Fruit fly (Drosophila melanogaster) whole organism, embryonic: ENCODE data around the gene CG15143.

Experiments
- Atf6 ChIP-seq: fragments of 200-800 bp; sonication (Bioruptor generic); IDR thresholded peaks from 2 replicates; pipeline ENCODE4 v1.3.6; 2022; ENCODE audit warnings: missing biosample characterization, missing genetic modification characterization
- BtbVII ChIP-seq: fragments of 200-800 bp; sonication (Bioruptor generic); optimal IDR thresholded peaks from 3 replicates; lab custom pipeline; 2017; ENCODE audit warnings: missing biosample characterization, mild to moderate bottlenecking, missing genetic modification characterization
- CG1024 ChIP-seq: fragments of 200-800 bp; sonication (Bioruptor generic); IDR thresholded peaks from 2 replicates; pipeline ENCODE4 v1.3.6; 2022; ENCODE audit warnings: missing biosample characterization, missing genetic modification characterization
- CG10462 ChIP-seq: fragments of 200-800 bp; sonication (Bioruptor generic); optimal IDR thresholded peaks from 2 replicates; lab custom pipeline; 2016; ENCODE audit warnings: missing biosample characterization, missing genetic modification characterization
- CG10543 ChIP-seq: fragments of 200-800 bp; sonication (Bioruptor generic); optimal IDR thresholded peaks from 3 replicates; lab custom pipeline; 2017; ENCODE audit warnings: missing biosample characterization, mild to moderate bottlenecking, missing genetic modification characterization, moderate library complexity
- CG13296 ChIP-seq: fragments of 200-800 bp; sonication (Bioruptor generic); optimal IDR thresholded peaks from 3 replicates; lab custom pipeline; 2018; ENCODE audit warnings: missing biosample characterization, mild to moderate bottlenecking, missing genetic modification characterization
- CG1529 ChIP-seq: fragments of 200-800 bp; sonication (Bioruptor generic); optimal IDR thresholded peaks from 3 replicates; lab custom pipeline; 2018; ENCODE audit warnings: missing biosample characterization, missing genetic modification characterization
- CG15514 ChIP-seq: fragments of 200-800 bp; sonication (Bioruptor generic); optimal IDR thresholded peaks from 3 replicates; lab custom pipeline; 2017; ENCODE audit warnings: missing biosample characterization, missing genetic modification characterization, mild to moderate bottlenecking, moderate library complexity, missing genetic modification reagents
- CG15601 ChIP-seq: fragments of 200-800 bp; sonication (Bioruptor generic); optimal IDR thresholded peaks from 3 replicates; lab custom pipeline; 2019; ENCODE audit warnings: missing biosample characterization, mild to moderate bottlenecking, missing genetic modification characterization, moderate library complexity
- CG16779 ChIP-seq: fragments of 200-800 bp; sonication (Bioruptor generic); IDR thresholded peaks from 2 replicates; pipeline ENCODE4 v1.3.6; 2022; ENCODE audit warnings: missing biosample characterization, missing genetic modification characterization
- CG17912 ChIP-seq: fragments of 200-800 bp; sonication (Bioruptor generic); optimal IDR thresholded peaks from 2 replicates; lab custom pipeline; 2018; ENCODE audit warnings: missing biosample characterization, mild to moderate bottlenecking, missing genetic modification characterization
- CG18619 ChIP-seq: fragments of 200-800 bp; sonication (Bioruptor generic); optimal IDR thresholded peaks from 3 replicates; lab custom pipeline; 2017; ENCODE audit warnings: missing biosample characterization, mild to moderate bottlenecking, missing genetic modification characterization
- CG2120 ChIP-seq: fragments of 200-800 bp; sonication (Bioruptor generic); optimal IDR thresholded peaks from 3 replicates; lab custom pipeline; 2016; ENCODE audit warnings: missing biosample characterization, missing genetic modification characterization
- CG30403 ChIP-seq: fragments of 200-800 bp; sonication (Bioruptor generic); optimal IDR thresholded peaks from 3 replicates; lab custom pipeline; 2016; ENCODE audit warnings: missing biosample characterization, missing genetic modification characterization
- CG3065 ChIP-seq: fragments of 200-800 bp; sonication (Bioruptor generic); optimal IDR thresholded peaks from 2 replicates; lab custom pipeline; 2016; ENCODE audit warnings: missing biosample characterization, missing genetic modification characterization
- CG34224 ChIP-seq: fragments of 200-800 bp; sonication (Bioruptor generic); IDR thresholded peaks from 3 replicates; pipeline ENCODE4 v1.3.6; 2022; ENCODE audit warnings: missing biosample characterization, missing genetic modification characterization; ENCODE audit not compliant: partially characterized antibody
- CG6813 ChIP-seq: fragments of 200-800 bp; sonication (Bioruptor generic); optimal IDR thresholded peaks from 2 replicates; lab custom pipeline; 2017; ENCODE audit warnings: missing biosample characterization, missing genetic modification characterization, mild to moderate bottlenecking, moderate library complexity, missing genetic modification reagents
- CG9437 ChIP-seq: fragments of 200-800 bp; sonication (Bioruptor generic); optimal IDR thresholded peaks from 2 replicates; lab custom pipeline; 2018; ENCODE audit warnings: missing biosample characterization, mild to moderate bottlenecking, missing genetic modification characterization
- CG9876 ChIP-seq: fragments of 200-800 bp; sonication (Bioruptor generic); optimal IDR thresholded peaks from 2 replicates; lab custom pipeline; 2016; ENCODE audit warnings: missing biosample characterization, missing genetic modification characterization
- Dref ChIP-seq: fragments of 200-800 bp; sonication (Bioruptor generic); IDR thresholded peaks from 2 replicates; pipeline ENCODE4 v1.3.6; 2022; ENCODE audit warnings: missing biosample characterization, missing genetic modification characterization
- Eip74EF ChIP-seq, 2 experiments: fragments of 200-800 bp in 1 of 2; fragments of >200 bp in 1 of 2; sonication (Bioruptor generic) in 1 of 2; optimal IDR thresholded peaks; 2 replicates each; lab custom pipeline; 2017 to 2019; ENCODE audit warnings: missing biosample characterization in 2 of 2, missing genetic modification characterization in 2 of 2, mild to moderate bottlenecking in 1 of 2, moderate library complexity in 1 of 2
- GATAe ChIP-seq: fragments of 200-800 bp; sonication (Bioruptor generic); conservative IDR thresholded peaks from 2 replicates; pipeline ENCODE4 v1.3.6; 2022; ENCODE audit warnings: missing biosample characterization, missing genetic modification characterization
- Gug ChIP-seq: fragments of 200-800 bp; sonication (Bioruptor generic); IDR thresholded peaks from 4 replicates; pipeline ENCODE4 v1.3.6; 2022; ENCODE audit warnings: missing biosample characterization, missing genetic modification characterization
- Hey ChIP-seq: fragments of 200-800 bp; sonication (Bioruptor generic); optimal IDR thresholded peaks from 3 replicates; lab custom pipeline; 2018; ENCODE audit warnings: missing biosample characterization, mild to moderate bottlenecking, missing genetic modification characterization
- Hr78 ChIP-seq, 2 experiments: fragments of 200-800 bp in 1 of 2; fragments of >200 bp in 1 of 2; sonication (Bioruptor generic) in 1 of 2; optimal IDR thresholded peaks; 2 replicates each; lab custom pipeline; 2017 to 2019; ENCODE audit warnings: missing biosample characterization in 2 of 2, missing genetic modification characterization in 2 of 2, mild to moderate bottlenecking in 1 of 2, moderate library complexity in 1 of 2
- Mes4 ChIP-seq: fragments of 200-800 bp; sonication (Bioruptor generic); optimal IDR thresholded peaks from 2 replicates; lab custom pipeline; 2016; ENCODE audit warnings: missing biosample characterization, missing genetic modification characterization
- NC2β ChIP-seq: fragments of 200-800 bp; sonication (Bioruptor generic); optimal IDR thresholded peaks from 2 replicates; lab custom pipeline; 2016; ENCODE audit warnings: missing biosample characterization, missing genetic modification characterization
- Ptx1 ChIP-seq: fragments of 200-800 bp; sonication (Bioruptor generic); IDR thresholded peaks from 2 replicates; pipeline ENCODE4 v1.3.6; 2022; ENCODE audit warnings: missing biosample characterization, missing genetic modification characterization
- Sox100B ChIP-seq: fragments of 200-800 bp; sonication (Bioruptor generic); optimal IDR thresholded peaks from 3 replicates; lab custom pipeline; 2018; ENCODE audit warnings: missing biosample characterization, mild to moderate bottlenecking, missing genetic modification characterization
- cas ChIP-seq: fragments of 200-800 bp; sonication (Bioruptor generic); IDR thresholded peaks from 2 replicates; pipeline ENCODE4 v1.3.6; 2022; ENCODE audit warnings: missing biosample characterization, missing genetic modification characterization
- crc ChIP-seq: fragments of 200-800 bp; sonication (Bioruptor generic); optimal IDR thresholded peaks from 2 replicates; lab custom pipeline; 2016; ENCODE audit warnings: missing biosample characterization, missing genetic modification characterization
- dati ChIP-seq: fragments of 200-800 bp; sonication (Bioruptor generic); IDR thresholded peaks from 2 replicates; pipeline ENCODE4 v1.3.6; 2022; ENCODE audit warnings: missing biosample characterization, missing genetic modification characterization
- disco-r ChIP-seq: fragments of 200-800 bp; sonication (Bioruptor generic); optimal IDR thresholded peaks from 2 replicates; lab custom pipeline; 2016; ENCODE audit warnings: missing biosample characterization, missing genetic modification characterization
- dpn ChIP-seq, 2 experiments: fragments of 200-800 bp; sonication (Bioruptor generic); optimal IDR thresholded peaks; 3 replicates each; lab custom pipeline; 2016; ENCODE audit warnings: missing biosample characterization in 2 of 2, missing genetic modification characterization in 2 of 2
- eve ChIP-seq, 2 experiments: fragments of >200 bp; optimal IDR thresholded peaks; 2 replicates each; lab custom pipeline; 2017; ENCODE audit warnings: missing biosample characterization in 2 of 2, missing genetic modification characterization in 2 of 2
- fd64A ChIP-seq: fragments of 200-800 bp; sonication (Bioruptor generic); optimal IDR thresholded peaks from 3 replicates; lab custom pipeline; 2018; ENCODE audit warnings: missing biosample characterization, mild to moderate bottlenecking, missing genetic modification characterization
- pb ChIP-seq: fragments of 200-800 bp; sonication (Bioruptor generic); optimal IDR thresholded peaks from 3 replicates; lab custom pipeline; 2016; ENCODE audit warnings: missing biosample characterization, missing genetic modification characterization
- pum ChIP-seq: fragments of 200-800 bp; sonication (Bioruptor generic); optimal IDR thresholded peaks from 2 replicates; lab custom pipeline; 2016; ENCODE audit warnings: missing biosample characterization, missing genetic modification characterization
- pzg ChIP-seq: fragments of 200-800 bp; sonication (Bioruptor generic); optimal IDR thresholded peaks from 3 replicates; lab custom pipeline; 2018; ENCODE audit warnings: missing biosample characterization, mild to moderate bottlenecking, missing genetic modification characterization, moderate library complexity
- ranshi ChIP-seq: fragments of 200-800 bp; sonication (Bioruptor generic); IDR thresholded peaks from 2 replicates; pipeline ENCODE4 v1.3.6; 2022; ENCODE audit warnings: missing biosample characterization, missing genetic modification characterization
- scrt ChIP-seq: fragments of 200-800 bp; sonication (Bioruptor generic); optimal IDR thresholded peaks from 2 replicates; lab custom pipeline; 2018; ENCODE audit warnings: missing biosample characterization, mild to moderate bottlenecking, missing genetic modification characterization, moderate library complexity
- sens ChIP-seq: fragments of 200-800 bp; sonication (Bioruptor generic); peaks from one replicate; lab custom pipeline; 2016; ENCODE audit warnings: missing biosample characterization, missing genetic modification characterization
- sob ChIP-seq: fragments of 200-800 bp; sonication (Bioruptor generic); IDR thresholded peaks from 2 replicates; pipeline ENCODE4 v1.3.6; 2022; ENCODE audit warnings: missing biosample characterization, missing genetic modification characterization
- sr ChIP-seq: fragments of 200-800 bp; sonication (Bioruptor generic); IDR thresholded peaks from 3 replicates; pipeline ENCODE4 v1.3.6; 2022; ENCODE audit warnings: missing biosample characterization, missing genetic modification characterization
- stc ChIP-seq: fragments of 200-800 bp; sonication (Bioruptor generic); IDR thresholded peaks from 2 replicates; pipeline ENCODE4 v1.3.6; 2022; ENCODE audit warnings: missing biosample characterization, missing genetic modification characterization
- sug ChIP-seq: fragments of 200-800 bp; optimal IDR thresholded peaks from 2 replicates; lab custom pipeline; 2019; ENCODE audit warnings: missing biosample characterization, mild to moderate bottlenecking, missing genetic modification characterization, moderate library complexity
- tio ChIP-seq: fragments of 200-800 bp; sonication (Bioruptor generic); optimal IDR thresholded peaks from 2 replicates; lab custom pipeline; 2017; ENCODE audit warnings: missing biosample characterization, missing genetic modification characterization, inconsistent platforms
- tup ChIP-seq: fragments of 200-800 bp; sonication (Bioruptor generic); optimal IDR thresholded peaks from 2 replicates; lab custom pipeline; 2016; ENCODE audit warnings: missing biosample characterization, mild to moderate bottlenecking, missing genetic modification characterization, moderate library complexity
- tx ChIP-seq: fragments of 200-800 bp; sonication (Bioruptor generic); optimal IDR thresholded peaks from 2 replicates; lab custom pipeline; 2016; ENCODE audit warnings: missing biosample characterization, missing genetic modification characterization

CG15143 gene

dm6 chr2L:17485457-17485856 lies 38.9 kb downstream of the CG15143 start, which contains the start of the genes CG43221 and CG43645:
TSS of gene CG43221 (plus strand) at chr2L:17485757.
TSS of gene CG43645 (plus strand) at chr2L:17485757.
- TF ChIP-seq eve (GFP tag; optimal IDR thresholded peaks at IDR 0.05; lab: Kevin White, UChicago) (no peak), CG6813 (GFP tag; lab: Kevin White, UChicago) (no peak), sens (GFP tag; lab: Kevin White, UChicago) (peak; percentile 4), tx (no peak), tio (GFP tag; lab: Kevin White, UChicago) (no peak), Eip74EF (GFP tag; optimal IDR thresholded peaks at IDR 0.05; lab: Kevin White, UChicago) (no peak), CG2120 (GFP tag; lab: Kevin White, UChicago) (no peak)

- peak; percentile 88 for TF ChIP-seq CG18619 (GFP tag; lab: Kevin White, UChicago)
- TF ChIP-seq CG13296 (GFP tag; lab: Kevin White, UChicago) = peak; percentile 79
- TF ChIP-seq CG17912 = peak; percentile 49
- peak; percentile 84 for TF ChIP-seq GATAe (GFP tag; lab: Robert Waterston, UW)
- TF ChIP-seq CG15514 (GFP tag; lab: Kevin White, UChicago) = peak; percentile 88
- TF ChIP-seq pb (GFP tag; lab: Kevin White, UChicago) = peak; percentile 89
- peak; percentile 96 for TF ChIP-seq sob (GFP tag; lab: Robert Waterston, UW)
- peak; percentile 87 for TF ChIP-seq cas (GFP tag; lab: Robert Waterston, UW)
- TF ChIP-seq CG9437 (GFP tag; lab: Kevin White, UChicago) = peak; percentile 97
- TF ChIP-seq Ptx1 (GFP tag; lab: Robert Waterston, UW) = peak; percentile 96
- peak; percentile 85 for TF ChIP-seq stc (GFP tag; lab: Robert Waterston, UW)
- TF ChIP-seq Sox100B (GFP tag; lab: Kevin White, UChicago) = peak; percentile 77
- peak; percentile 58 for TF ChIP-seq fd64A (GFP tag; lab: Kevin White, UChicago)
- TF ChIP-seq scrt = peak; percentile 74
- TF ChIP-seq CG9876 (GFP tag; lab: Kevin White, UChicago) = peak; percentile 96
- TF ChIP-seq crc = peak; percentile 92
- TF ChIP-seq NC2β (GFP tag; lab: Kevin White, UChicago) = peak; percentile 90
- peak; percentile 92 for TF ChIP-seq Mes4 (GFP tag; lab: Kevin White, UChicago)
- TF ChIP-seq CG16779 = peak; percentile 91
- TF ChIP-seq Dref (GFP tag; lab: Robert Waterston, UW) = peak; percentile 86
- TF ChIP-seq pzg (GFP tag; lab: Kevin White, UChicago) = peak; percentile 82
- TF ChIP-seq CG10543 (GFP tag; lab: Kevin White, UChicago) = peak; percentile 71
- peak; percentile 90 for TF ChIP-seq CG34224
- peak; percentile 94 for TF ChIP-seq ranshi (GFP tag; lab: Robert Waterston, UW)
- TF ChIP-seq dpn (GFP tag; optimal IDR thresholded peaks at IDR 0.05; lab: Kevin White, UChicago) = peak; percentile 97
- peak in 1 of 2 experiments; percentile 21 for TF ChIP-seq Hr78 (GFP tag; optimal IDR thresholded peaks at IDR 0.05; lab: Kevin White, UChicago)
- peak; percentile 62 for TF ChIP-seq dati
- peak; percentile 73 for TF ChIP-seq BtbVII (GFP tag; lab: Kevin White, UChicago)
- peak; percentile 60 for TF ChIP-seq Hey
- TF ChIP-seq sug (tag; lab: Kevin White, UChicago) = peak; percentile 89
- TF ChIP-seq CG15601 (tag; lab: Kevin White, UChicago) = peak; percentile 71
- peak; percentile 85 for TF ChIP-seq tup (GFP tag; lab: Kevin White, UChicago)
- peak; percentile 97 for TF ChIP-seq Gug (GFP tag; lab: Robert Waterston, UW)
- peak; percentile 89 for TF ChIP-seq tio (GFP tag; lab: Kevin White, UChicago)
- peak; percentile 78 for TF ChIP-seq CG1024 (GFP tag; lab: Robert Waterston, UW)
- peak; percentile 96 for TF ChIP-seq CG30403
- peak; percentile 38; the same call in 1 of the 3 replicates for TF ChIP-seq sr
- peak; percentile 77 for TF ChIP-seq CG1529 (GFP tag; lab: Kevin White, UChicago)
- TF ChIP-seq CG10462 (GFP tag; lab: Kevin White, UChicago) = peak; percentile 89
- peak; percentile 88 for TF ChIP-seq disco-r (GFP tag; lab: Kevin White, UChicago)
- TF ChIP-seq pum (GFP tag; lab: Kevin White, UChicago) = peak; percentile 97
- TF ChIP-seq CG3065 (GFP tag; lab: Kevin White, UChicago) = peak; percentile 84
- TF ChIP-seq Atf6 = peak; percentile 93
Observed at dm6 chr2L:17484174-17484573, 40.2 kb downstream of the CG15143 start, which contains the start of the genes GCS2beta and CG5131. TSS of gene GCS2beta (minus strand) at chr2L:17484307. TSS of gene CG5131 (plus strand) at chr2L:17484501.
